Fruit fly (Drosophila melanogaster) Kc167 (cell line): ENCODE data around the gene Naxd.

Source experiments
- Myc ChIP-seq: fragments of >200 bp; optimal IDR thresholded peaks from 2 replicates; lab custom pipeline; 2017; ENCODE audit warnings: missing external identifiers
- Sin3A ChIP-seq: fragments of >200 bp; optimal IDR thresholded peaks from 2 replicates; lab custom pipeline; 2018; ENCODE audit warnings: missing external identifiers
- h ChIP-seq: fragments of >200 bp; optimal IDR thresholded peaks from 3 replicates; lab custom pipeline; 2018; ENCODE audit warnings: missing external identifiers
- insv ChIP-seq: fragments of >200 bp; optimal IDR thresholded peaks from 3 replicates; lab custom pipeline; 2018; ENCODE audit warnings: missing external identifiers
- psq ChIP-seq: fragments of >200 bp; optimal IDR thresholded peaks from 2 replicates; lab custom pipeline; 2017; ENCODE audit warnings: missing external identifiers
- ttk ChIP-seq: sonication (Bioruptor generic); optimal IDR thresholded peaks from 2 replicates; lab custom pipeline; 2017; ENCODE audit warnings: missing external identifiers

Naxd gene

DNA sequence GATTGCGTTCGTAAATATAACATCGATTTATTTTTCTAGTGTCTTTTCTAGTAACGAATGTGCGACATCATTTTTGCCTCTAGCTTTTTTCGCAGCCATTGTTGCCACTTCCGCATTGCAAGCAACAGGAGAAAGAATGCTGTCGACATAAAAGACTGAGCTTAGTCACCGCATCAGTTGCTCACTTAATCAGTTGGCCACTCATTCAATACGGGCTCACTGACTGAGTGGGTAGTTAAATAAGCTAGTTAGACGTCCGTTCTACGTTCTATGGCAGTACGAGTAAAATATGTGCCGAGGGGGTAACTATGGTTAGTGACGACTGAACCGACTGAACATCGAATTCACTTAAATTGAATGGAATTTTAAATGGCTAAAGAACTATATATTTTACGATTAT is 21.5 kb downstream of the Naxd start:
- no peak for TF ChIP-seq h (lab: Kevin White, UChicago)
- no peak for TF ChIP-seq Myc (lab: Kevin White, UChicago)
- no peak for TF ChIP-seq Sin3A (lab: Kevin White, UChicago)

DNA sequence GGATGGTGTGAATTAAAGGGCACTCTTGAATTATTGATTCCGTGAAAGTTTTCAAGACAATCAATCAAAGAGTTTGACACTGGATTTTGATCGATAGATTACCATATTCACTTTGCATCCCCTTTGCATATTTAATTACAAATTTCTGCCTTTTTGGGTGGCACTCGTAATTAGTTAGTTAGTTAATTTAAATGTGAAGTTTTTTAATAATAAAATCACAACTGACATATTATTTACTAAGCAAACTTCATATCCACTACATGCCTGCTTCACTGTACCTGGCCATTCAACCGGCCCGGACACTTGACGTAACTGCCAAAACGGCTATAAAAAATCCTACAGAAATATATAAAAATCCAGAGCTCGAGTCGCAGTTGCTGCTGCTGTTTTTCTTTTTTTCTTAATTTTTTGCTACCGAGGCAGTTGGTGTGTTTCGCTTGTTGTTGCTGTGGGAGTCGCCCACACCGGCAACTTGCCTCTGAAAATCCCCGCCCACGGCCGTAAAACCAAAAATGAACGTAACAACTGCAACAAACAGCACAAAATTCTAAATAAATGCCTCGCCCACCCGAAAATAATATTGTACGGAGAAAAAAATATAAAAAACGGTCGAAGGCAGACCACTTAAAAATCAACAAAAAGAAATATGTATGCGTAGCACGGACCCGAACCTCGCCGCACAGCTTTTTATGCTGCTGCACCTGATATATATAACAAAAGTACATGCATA is 22.7 kb downstream of the Naxd start:
- no peak for TF ChIP-seq psq (lab: Kevin White, UChicago)
- TF ChIP-seq h (lab: Kevin White, UChicago), result no peak
- no peak for TF ChIP-seq insv (lab: Kevin White, UChicago)
- TF ChIP-seq Myc (lab: Kevin White, UChicago), result no peak
- no peak for TF ChIP-seq ttk (lab: Kevin White, UChicago)
- no peak for TF ChIP-seq Sin3A (lab: Kevin White, UChicago)

DNA sequence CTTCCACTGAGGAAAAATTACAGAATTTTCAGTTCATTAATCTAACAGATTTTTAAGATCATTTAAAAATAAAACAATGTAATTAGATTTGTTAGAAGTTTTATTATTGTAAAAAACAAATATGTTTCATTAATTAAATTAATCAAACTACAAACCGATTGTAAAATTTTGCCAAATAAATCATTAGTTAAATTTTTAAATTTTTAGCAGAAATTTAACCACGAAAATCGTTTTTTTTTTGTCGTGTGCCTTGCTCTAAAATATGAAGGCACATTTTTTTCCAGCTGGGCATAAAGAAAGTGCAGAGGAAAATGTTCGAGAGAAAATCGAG is 23.6 kb downstream of the Naxd start:
- TF ChIP-seq psq (lab: Kevin White, UChicago) (no peak), Sin3A (lab: Kevin White, UChicago) (no peak), insv (lab: Kevin White, UChicago) (no peak), ttk (lab: Kevin White, UChicago) (no peak), Myc (lab: Kevin White, UChicago) (no peak), h (lab: Kevin White, UChicago) (no peak)

DNA sequence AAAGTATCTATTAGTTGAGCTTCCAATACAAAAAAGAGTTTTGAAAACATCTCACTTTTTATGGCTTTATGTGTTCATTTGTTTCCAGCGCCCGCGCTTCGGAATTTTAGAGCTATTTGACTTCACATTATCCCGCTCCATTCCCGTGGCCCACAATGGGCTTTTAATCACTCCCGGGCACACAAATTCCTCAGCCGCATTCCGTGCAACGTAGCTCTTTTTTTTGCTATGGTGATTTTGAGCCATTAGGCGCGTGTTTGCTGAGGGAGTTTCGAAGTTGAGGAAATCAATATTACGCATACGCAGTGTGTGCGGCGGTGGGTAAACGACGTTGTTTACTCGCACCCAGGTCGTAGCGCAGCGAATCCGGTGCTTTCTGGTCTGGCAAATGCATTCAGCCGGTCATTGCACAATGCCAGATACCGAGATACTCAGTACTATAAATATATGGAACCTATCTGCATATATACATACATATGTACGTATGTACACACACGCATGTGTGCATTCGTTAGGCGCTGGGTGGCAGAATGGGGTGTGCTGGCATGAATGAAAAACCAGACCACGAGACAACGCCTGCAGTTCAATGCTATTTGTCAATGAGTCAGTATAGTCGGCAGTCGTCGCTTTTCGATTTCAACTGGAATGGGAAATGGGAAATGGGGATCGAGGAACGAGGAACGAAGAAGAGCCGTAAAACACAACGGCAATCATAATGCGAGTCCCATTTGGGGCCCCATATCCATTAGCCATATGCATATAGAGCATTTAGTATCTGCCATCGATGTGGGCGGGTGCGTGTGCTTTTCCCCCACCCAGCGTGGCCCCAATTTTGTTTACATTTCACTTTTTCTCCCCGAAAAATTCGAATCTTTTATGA is 24.2 kb downstream of the Naxd start:
- no peak for TF ChIP-seq insv (lab: Kevin White, UChicago)
- no peak for TF ChIP-seq psq (lab: Kevin White, UChicago)
- TF ChIP-seq ttk (lab: Kevin White, UChicago), result no peak
- TF ChIP-seq Myc (lab: Kevin White, UChicago), result no peak
- TF ChIP-seq Sin3A (lab: Kevin White, UChicago), result no peak
- no peak for TF ChIP-seq h (lab: Kevin White, UChicago)

DNA sequence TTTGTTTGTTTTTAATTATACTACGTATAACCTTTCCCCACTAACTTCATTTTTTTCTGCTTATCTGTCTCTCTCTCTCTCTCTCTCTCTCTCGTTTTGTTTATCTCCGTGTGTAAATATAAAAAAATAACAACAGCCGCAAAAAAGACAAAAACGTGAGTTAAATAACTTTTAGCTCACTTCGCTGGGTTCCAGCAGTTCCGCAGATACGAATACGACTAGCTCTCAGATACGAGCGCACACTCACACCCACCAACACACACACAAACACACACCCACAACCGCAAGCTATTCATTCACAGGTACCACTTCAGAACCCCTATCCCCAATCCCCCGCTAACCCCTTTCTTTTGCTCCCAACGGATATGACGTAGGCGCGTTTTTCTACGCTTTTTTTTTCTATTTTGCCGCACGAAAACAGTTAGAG is 25.3 kb downstream of the Naxd start:
- TF ChIP-seq Sin3A (lab: Kevin White, UChicago), result no peak
- no peak for TF ChIP-seq Myc (lab: Kevin White, UChicago)
- TF ChIP-seq psq (lab: Kevin White, UChicago), result no peak
- TF ChIP-seq insv (lab: Kevin White, UChicago), result no peak
- TF ChIP-seq h (lab: Kevin White, UChicago), result no peak
- no peak for TF ChIP-seq ttk (lab: Kevin White, UChicago)

DNA sequence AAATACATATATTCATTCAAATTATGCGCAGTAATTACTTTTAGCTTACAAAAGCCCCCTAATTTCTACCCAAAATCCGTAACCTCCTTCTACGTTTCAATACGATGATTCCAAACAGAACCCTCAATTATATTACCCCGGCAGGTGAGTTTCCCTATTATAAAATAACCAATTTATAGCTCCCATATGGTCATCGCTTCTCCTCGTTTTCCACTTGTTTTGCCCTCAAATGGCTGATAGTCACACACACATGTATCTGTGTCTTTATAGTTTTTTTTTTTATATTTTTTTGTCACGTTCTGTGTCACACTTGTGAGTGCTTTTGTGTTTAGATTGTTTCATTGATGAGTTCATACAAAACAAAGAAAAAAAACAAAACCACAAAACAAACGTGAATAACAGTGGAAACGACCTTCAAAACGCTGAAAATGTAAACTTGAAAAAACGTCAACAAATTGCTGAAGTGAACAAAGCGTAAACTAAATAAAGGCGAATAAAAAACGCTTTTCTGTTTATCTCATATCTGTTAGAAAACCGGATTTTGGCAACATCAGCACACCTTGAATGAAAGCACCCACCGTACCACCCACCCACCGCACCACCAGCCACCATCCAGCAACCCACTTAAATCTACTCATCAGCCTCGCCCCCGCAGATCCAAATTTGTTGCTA is 26.2 kb downstream of the Naxd start:
- TF ChIP-seq psq (lab: Kevin White, UChicago) (no peak), insv (lab: Kevin White, UChicago) (no peak), Sin3A (lab: Kevin White, UChicago) (no peak)

DNA sequence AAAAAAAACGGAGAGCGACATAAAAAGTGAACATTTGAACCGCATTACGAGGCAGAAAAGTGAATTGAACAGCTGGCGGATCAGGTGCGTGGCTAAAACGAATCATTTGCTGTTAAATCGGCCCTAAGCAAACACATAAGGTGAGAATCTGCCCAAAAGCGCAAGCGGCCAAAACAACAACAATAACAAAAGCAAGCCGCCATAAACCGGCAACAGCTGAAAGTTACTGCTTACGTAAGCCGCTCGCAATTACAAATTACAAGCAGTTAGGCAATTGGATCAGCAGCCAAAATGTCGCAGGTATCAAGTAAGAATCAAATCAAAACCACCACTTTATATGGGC is 34.1 kb downstream of the Naxd start:
- no peak for TF ChIP-seq h (lab: Kevin White, UChicago)
- no peak for TF ChIP-seq insv (lab: Kevin White, UChicago)
- TF ChIP-seq ttk (lab: Kevin White, UChicago), result no peak
- TF ChIP-seq Myc (lab: Kevin White, UChicago), result no peak
- TF ChIP-seq psq (lab: Kevin White, UChicago), result no peak
- TF ChIP-seq Sin3A (lab: Kevin White, UChicago), result no peak

DNA sequence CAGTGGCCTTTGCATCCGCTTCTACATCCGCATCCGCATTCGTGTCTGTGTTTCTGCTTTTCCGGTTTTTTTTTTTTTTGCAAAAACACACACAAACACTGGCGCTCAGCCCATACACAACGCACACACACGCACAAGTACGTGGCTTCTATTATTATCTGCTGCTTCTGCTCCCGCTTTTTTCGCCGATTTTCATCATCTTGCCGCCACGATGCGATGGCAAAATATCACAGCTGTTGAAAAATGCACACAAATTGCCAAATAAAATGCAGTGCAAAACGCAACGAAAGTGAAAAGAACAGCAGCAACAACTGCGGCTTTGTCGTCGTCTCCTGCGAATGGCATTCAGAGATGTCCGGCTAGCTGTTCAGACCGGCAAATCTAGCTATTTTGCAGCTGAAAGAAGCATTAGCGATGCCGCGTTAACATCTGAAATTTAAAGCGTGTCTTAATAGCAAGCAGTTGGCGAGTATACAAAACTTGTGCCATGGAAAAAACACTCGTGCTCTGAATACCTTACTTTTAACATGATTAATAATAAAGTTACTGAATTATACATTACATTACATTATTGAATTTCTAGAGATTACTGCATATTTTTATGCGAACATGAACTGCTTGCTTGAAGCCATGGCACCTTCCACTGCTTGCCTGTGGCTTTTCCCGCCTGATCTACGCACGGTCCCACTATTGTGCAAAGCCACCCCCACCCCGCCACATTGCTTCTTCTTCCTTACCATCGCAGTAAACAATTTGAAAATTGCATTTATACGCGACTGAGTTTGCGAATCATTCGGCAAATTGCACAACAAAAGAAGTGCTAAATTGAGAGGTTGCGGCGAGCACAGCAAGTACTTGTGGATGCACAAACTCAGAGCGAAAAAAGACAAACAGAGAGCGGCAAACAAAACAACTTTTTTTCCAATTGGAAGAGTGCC is 34.8 kb downstream of the Naxd start, which contains the start of the genes Ugt316A1 and Sfxn2:
Gene Ugt316A1 (minus strand): TSS at position 345 of the 938 bp plus-strand sequence.
Gene Sfxn2 (plus strand): TSS at position 694 of the 938 bp plus-strand sequence.
- TF ChIP-seq Myc (lab: Kevin White, UChicago), result no peak
- TF ChIP-seq psq (lab: Kevin White, UChicago), result no peak
- TF ChIP-seq insv (lab: Kevin White, UChicago), result no peak
- no peak for TF ChIP-seq h (lab: Kevin White, UChicago)
- no peak for TF ChIP-seq ttk (lab: Kevin White, UChicago)
- no peak for TF ChIP-seq Sin3A (lab: Kevin White, UChicago)

DNA sequence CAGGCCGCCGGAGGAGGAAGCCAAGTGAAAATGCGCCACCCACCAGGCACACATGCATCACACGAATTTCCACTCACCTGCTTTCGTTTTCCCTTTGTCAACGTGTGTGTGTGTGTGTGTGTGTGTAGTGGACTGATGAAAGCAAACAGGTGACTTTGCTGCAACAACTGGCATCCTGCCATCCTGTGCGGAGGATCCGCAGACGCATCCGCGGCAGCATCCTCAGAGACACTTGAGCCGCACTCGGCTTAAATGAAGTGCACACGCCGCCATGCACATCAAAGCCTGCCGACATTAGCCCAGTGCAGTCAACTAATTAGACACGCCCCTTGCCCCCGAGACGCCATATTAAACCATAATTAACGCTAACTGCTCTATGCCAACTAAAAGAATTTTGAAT is 38.7 kb downstream of the Naxd start:
- TF ChIP-seq h (lab: Kevin White, UChicago) (no peak), insv (lab: Kevin White, UChicago) (no peak)

DNA sequence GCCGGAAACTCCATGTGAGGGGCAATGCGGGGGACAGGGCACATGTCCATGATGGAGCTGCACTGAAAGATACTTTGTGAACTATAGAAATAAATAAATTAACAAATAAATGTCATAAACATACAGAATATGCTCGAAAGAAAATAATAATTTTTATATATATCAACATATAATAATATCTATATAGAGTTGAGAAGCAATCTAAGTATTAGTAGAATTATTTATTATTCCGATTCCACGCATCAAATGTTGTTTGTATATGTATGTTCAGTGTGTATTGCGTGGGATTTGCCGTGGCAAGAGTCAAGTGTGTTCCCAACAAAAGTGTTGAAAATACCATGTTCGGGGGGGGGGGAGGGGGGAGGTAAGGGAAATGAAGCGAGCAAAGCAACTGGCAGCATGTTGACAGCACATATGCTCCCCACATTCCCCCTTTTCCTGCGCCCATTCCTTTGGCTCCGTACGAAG is 40.6 kb downstream of the Naxd start:
- no peak for TF ChIP-seq insv (lab: Kevin White, UChicago)
- TF ChIP-seq Sin3A (lab: Kevin White, UChicago), result no peak
- no peak for TF ChIP-seq ttk (lab: Kevin White, UChicago)
- no peak for TF ChIP-seq psq (lab: Kevin White, UChicago)
- TF ChIP-seq h (lab: Kevin White, UChicago), result no peak
- no peak for TF ChIP-seq Myc (lab: Kevin White, UChicago)
